Worm (Caenorhabditis elegans): Measurements from ENCODE around the gene C04G6.11.

C04G6.11 gene

DNA sequence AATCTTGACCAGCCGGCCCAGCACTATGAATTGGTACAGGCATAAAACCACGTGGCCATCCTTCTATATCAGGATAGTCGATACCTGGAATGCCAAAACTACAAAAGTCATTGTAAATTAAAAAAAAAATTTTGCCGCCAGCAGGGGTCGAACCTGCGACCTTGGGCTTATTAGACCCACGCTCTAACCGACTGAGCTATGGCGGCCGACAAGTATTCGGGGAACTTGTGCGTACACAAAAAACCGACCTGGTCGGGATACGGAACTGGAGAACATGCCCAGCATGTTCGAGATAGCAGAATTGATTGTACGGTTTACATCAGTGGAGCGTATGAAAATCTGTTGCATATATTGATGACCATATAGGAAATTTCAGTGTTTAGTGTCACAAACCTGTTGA, 46.3 kb downstream of the C04G6.11 start:
- TF ChIP-seq aptf-3 (GFP tag; IDR thresholded peaks at IDR 0.05) (peak; percentile 86; the same call in 1 of the 2 replicates), efl-1 (GFP tag; optimal IDR thresholded peaks at IDR 0.05) (no peak), cebp-1 (GFP tag; IDR thresholded peaks at IDR 0.05) (no peak), cebp-1 (tag; optimal IDR thresholded peaks at IDR 0.05) (peak; percentile 53), pbrm-1 (GFP tag; IDR thresholded peaks at IDR 0.05) (peak; percentile 74), let-526 (GFP tag; IDR thresholded peaks at IDR 0.05) (0 out of 2 replicates have a peak, but pooled peaks have one; percentile 19), nhr-27 (tag; optimal IDR thresholded peaks at IDR 0.05) (no peak), B0035.1 (tag; optimal IDR thresholded peaks at IDR 0.05) (peak; percentile 41), C06A6.2 (GFP tag; conservative IDR thresholded peaks at IDR 0.05) (peak; percentile 63), nfyb-1 (GFP tag; IDR thresholded peaks at IDR 0.05) (peak; percentile 88), ztf-22 (GFP tag; optimal IDR thresholded peaks at IDR 0.05) (no peak), F57A8.1 (GFP tag; optimal IDR thresholded peaks at IDR 0.05) (no peak), cebp-2 (GFP tag; IDR thresholded peaks at IDR 0.05) (no peak), ztf-25 (GFP tag; IDR thresholded peaks at IDR 0.05) (no peak), hsf-1 (GFP tag; IDR thresholded peaks at IDR 0.05) (peak; percentile 72), zim-3 (tag; optimal IDR thresholded peaks at IDR 0.05) (peak; percentile 38), hmg-20 (GFP tag; IDR thresholded peaks at IDR 0.05) (peak; percentile 53; the same call in 1 of the 2 replicates), Y53G8AR.9 (GFP tag; conservative IDR thresholded peaks at IDR 0.05) (peak; percentile 88), nhr-120 (GFP tag; IDR thresholded peaks at IDR 0.05) (no peak), Y53F4B.3 (GFP tag; IDR thresholded peaks at IDR 0.05) (no peak), atf-7 (tag; optimal IDR thresholded peaks at IDR 0.05) (peak; percentile 8), Y56A3A.18 (GFP tag; IDR thresholded peaks at IDR 0.05) (peak; percentile 89), gei-17 (GFP tag; optimal IDR thresholded peaks at IDR 0.05) (no peak), lin-35 (GFP tag; optimal IDR thresholded peaks at IDR 0.05) (peak in 1 of 3 experiments; percentile 32), snpc-3.4 (tag; optimal IDR thresholded peaks at IDR 0.05) (peak; percentile 98), tbx-9 (tag; optimal IDR thresholded peaks at IDR 0.05; ENCODE audit: borderline replicate concordance) (no peak), C17E4.6 (GFP tag; IDR thresholded peaks at IDR 0.05) (peak; percentile 52), B0261.1 (tag; optimal IDR thresholded peaks at IDR 0.05) (peak; percentile 92), ceh-27 (GFP tag; optimal IDR thresholded peaks at IDR 0.05) (peak; percentile 30), hrde-1 (tag; optimal IDR thresholded peaks at IDR 0.05; ENCODE audit: borderline replicate concordance) (peak; percentile 20), bed-2 (GFP tag; IDR thresholded peaks at IDR 0.05) (no peak), ceh-100 (GFP tag; IDR thresholded peaks at IDR 0.05) (peak; percentile 86), nfya-1 (tag; optimal IDR thresholded peaks at IDR 0.05; ENCODE audit: borderline replicate concordance, insufficient read depth) (no peak), K11D2.4 (GFP tag; IDR thresholded peaks at IDR 0.05) (peak; percentile 67), die-1 (tag; optimal IDR thresholded peaks at IDR 0.05) (peak; percentile 15), mcd-1 (GFP tag; IDR thresholded peaks at IDR 0.05) (peak; percentile 89), egl-18 (GFP tag; IDR thresholded peaks at IDR 0.05) (no peak), madf-8 (GFP tag; conservative IDR thresholded peaks at IDR 0.05) (peak; percentile 41), let-607 (tag; optimal IDR thresholded peaks at IDR 0.05) (peak in 1 of 2 experiments; percentile 38), nhr-90 (tag; optimal IDR thresholded peaks at IDR 0.05) (peak; percentile 4), somi-1 (GFP tag; optimal IDR thresholded peaks at IDR 0.05) (no peak), F10E7.11 (tag; optimal IDR thresholded peaks at IDR 0.05) (no peak), snpc-4 (GFP tag; optimal IDR thresholded peaks at IDR 0.05) (peak; percentile 98), snpc-4 (tag; optimal IDR thresholded peaks at IDR 0.05) (peak; percentile 99), attf-5 (GFP tag; optimal IDR thresholded peaks at IDR 0.05) (no peak), ceh-40 (GFP tag; IDR thresholded peaks at IDR 0.05) (0 out of 2 replicates have a peak, but pooled peaks have one; percentile 42), ztf-18 (tag; optimal IDR thresholded peaks at IDR 0.05) (peak; percentile 32), F23B12.7 (tag; optimal IDR thresholded peaks at IDR 0.05; ENCODE audit: insufficient read depth) (peak; percentile 35)
